Worm (Caenorhabditis elegans): Measurements from ENCODE around the gene rgs-6.
A peak's percentile ranks its signal among the peaks of the same experiment; 100 is the strongest.

The rgs-6 gene

DNA sequence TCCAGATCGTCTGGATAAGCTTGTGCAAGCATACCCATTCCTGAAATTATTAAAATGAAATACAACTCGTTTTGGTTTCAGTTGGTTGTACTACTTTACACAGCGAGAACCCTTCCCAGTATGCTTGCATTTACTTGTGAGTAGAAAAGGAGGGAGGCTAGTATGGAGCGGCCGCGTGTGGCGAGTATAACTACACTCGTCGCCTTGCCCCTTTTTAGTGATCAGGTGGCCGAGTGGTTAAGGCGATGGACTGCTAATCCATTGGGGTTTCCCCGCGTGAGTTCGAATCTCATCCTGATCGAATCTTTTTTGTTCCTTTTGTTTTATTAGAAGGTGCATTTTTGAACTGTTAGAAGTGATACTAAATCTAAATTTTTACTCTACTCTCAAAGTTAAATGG is 25.8 kb downstream of the rgs-6 start (continued):
- TF ChIP-seq attf-5 (GFP tag; optimal IDR thresholded peaks at IDR 0.05) (peak; percentile 56), tbp1 (GFP tag; optimal IDR thresholded peaks at IDR 0.05) (peak; percentile 97), somi-1 (GFP tag; optimal IDR thresholded peaks at IDR 0.05) (peak; percentile 58), C17E4.6 (GFP tag; IDR thresholded peaks at IDR 0.05) (no peak), snpc-3.4 (tag; optimal IDR thresholded peaks at IDR 0.05) (peak; percentile 85), mcd-1 (GFP tag; IDR thresholded peaks at IDR 0.05) (peak; percentile 69), fkh-3 (tag; optimal IDR thresholded peaks at IDR 0.05) (peak; percentile 26), B0019.2 (GFP tag; conservative IDR thresholded peaks at IDR 0.05) (no peak), atf-7 (tag; optimal IDR thresholded peaks at IDR 0.05) (peak; percentile 31), lir-1 (GFP tag; conservative IDR thresholded peaks at IDR 0.05) (0 out of 2 replicates have a peak, but pooled peaks have one; percentile 14), sptf-2 (GFP tag; optimal IDR thresholded peaks at IDR 0.05) (peak; percentile 19), pha-4 (tag; optimal IDR thresholded peaks at IDR 0.05) (no peak), lin-35 (GFP tag; optimal IDR thresholded peaks at IDR 0.05) (no peak), cebp-1 (GFP tag; IDR thresholded peaks at IDR 0.05) (no peak), cebp-1 (tag; optimal IDR thresholded peaks at IDR 0.05) (no peak)

ce11 chrX:5699555-5699954 is 34.0 kb downstream of the rgs-6 start:
- TF ChIP-seq sptf-2 (GFP tag; optimal IDR thresholded peaks at IDR 0.05), result no peak
- no peak for TF ChIP-seq K12H6.12 (tag; optimal IDR thresholded peaks at IDR 0.05)
- TF ChIP-seq madf-6 (GFP tag; IDR thresholded peaks at IDR 0.05), result no peak
- no peak for TF ChIP-seq attf-3 (GFP tag; conservative IDR thresholded peaks at IDR 0.05)
- TF ChIP-seq ztf-28 (GFP tag; IDR thresholded peaks at IDR 0.05), result no peak
- TF ChIP-seq nfya-2 (GFP tag; IDR thresholded peaks at IDR 0.05), result no peak
- TF ChIP-seq C17E4.6 (GFP tag; IDR thresholded peaks at IDR 0.05), result no peak
- TF ChIP-seq ztf-26 (tag; optimal IDR thresholded peaks at IDR 0.05), result no peak
- no peak for TF ChIP-seq ceh-91 (GFP tag; IDR thresholded peaks at IDR 0.05)
- no peak for TF ChIP-seq nfyb-1 (GFP tag; IDR thresholded peaks at IDR 0.05)
- TF ChIP-seq B0019.2 (GFP tag; conservative IDR thresholded peaks at IDR 0.05), result no peak
- TF ChIP-seq snpc-1.3 (tag; optimal IDR thresholded peaks at IDR 0.05; ENCODE audit: insufficient read depth), result no peak
- no peak for TF ChIP-seq dpl-1 (GFP tag; optimal IDR thresholded peaks at IDR 0.05)
- no peak for TF ChIP-seq dox-1 (GFP tag; IDR thresholded peaks at IDR 0.05)
- no peak for TF ChIP-seq nhr-80 (tag; optimal IDR thresholded peaks at IDR 0.05)
- TF ChIP-seq madf-3 (GFP tag; IDR thresholded peaks at IDR 0.05), result no peak

DNA sequence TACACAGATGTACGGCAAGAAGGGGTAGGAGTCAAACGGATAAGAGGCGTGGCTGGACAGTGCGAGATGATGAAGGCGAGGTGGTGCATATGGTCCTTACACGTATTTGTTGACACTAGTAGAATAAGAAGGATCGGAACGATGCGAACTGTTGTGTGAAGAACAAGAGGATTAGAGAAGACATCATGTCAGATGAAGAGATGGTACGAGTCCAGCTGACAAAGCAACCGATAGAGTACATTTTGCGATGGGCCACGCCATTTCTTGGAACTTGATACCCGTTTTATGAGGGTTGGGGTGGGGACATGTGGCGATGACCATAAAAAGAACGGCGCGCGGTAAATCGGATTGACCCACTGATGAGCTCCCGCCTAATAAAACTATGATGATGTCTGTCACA is 35.2 kb downstream of the rgs-6 start:
- TF ChIP-seq nhr-80 (tag; optimal IDR thresholded peaks at IDR 0.05), result no peak
- no peak for TF ChIP-seq athp-1 (tag; optimal IDR thresholded peaks at IDR 0.05)
- no peak for TF ChIP-seq egl-44 (GFP tag; IDR thresholded peaks at IDR 0.05)
- no peak for TF ChIP-seq B0035.1 (tag; optimal IDR thresholded peaks at IDR 0.05)
- TF ChIP-seq lin-40 (tag; optimal IDR thresholded peaks at IDR 0.05), result no peak
- TF ChIP-seq C17E4.6 (GFP tag; IDR thresholded peaks at IDR 0.05), result no peak
- TF ChIP-seq die-1 (tag; optimal IDR thresholded peaks at IDR 0.05), result no peak
- TF ChIP-seq rcor-1 (GFP tag; IDR thresholded peaks at IDR 0.05), result no peak
- no peak for TF ChIP-seq ceh-58 (GFP tag; IDR thresholded peaks at IDR 0.05)
- TF ChIP-seq ztf-26 (tag; optimal IDR thresholded peaks at IDR 0.05), result no peak
- no peak for TF ChIP-seq Y56A3A.18 (GFP tag; IDR thresholded peaks at IDR 0.05)
- no peak for TF ChIP-seq Y95B8A.8 (GFP tag; IDR thresholded peaks at IDR 0.05)
- TF ChIP-seq tbx-9 (tag; optimal IDR thresholded peaks at IDR 0.05; ENCODE audit: borderline replicate concordance), result no peak
- TF ChIP-seq rec-8 (tag; optimal IDR thresholded peaks at IDR 0.05), result no peak

Measured in whole organism, young adult.